Fruit fly (Drosophila melanogaster): ENCODE measurements around the gene PolD3.

DNA sequence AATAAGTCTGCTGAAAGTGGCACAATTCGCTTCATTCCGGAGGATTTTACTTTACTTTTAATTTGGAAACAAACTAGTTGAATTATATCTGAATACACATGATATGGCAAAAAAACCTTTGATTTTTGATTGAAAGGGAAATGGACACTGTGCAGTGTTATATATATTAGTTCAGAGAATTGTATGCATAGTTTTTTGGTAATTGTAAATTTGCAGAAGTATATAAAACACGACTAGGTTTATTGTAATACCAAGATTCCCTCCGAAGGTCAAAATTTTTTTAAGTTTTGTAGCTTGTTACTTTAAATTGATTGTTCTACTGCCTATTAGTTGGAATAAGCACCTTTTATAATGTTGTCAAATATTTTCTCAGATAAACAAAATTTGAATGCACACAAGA lies 36.0 kb upstream of the PolD3 start, which contains the start of gene CG15260:
- TF ChIP-seq usp (GFP tag; optimal IDR thresholded peaks at IDR 0.05) (no peak), Hnf4 (GFP tag; optimal IDR thresholded peaks at IDR 0.05) (no peak), N (GFP tag; optimal IDR thresholded peaks at IDR 0.05) (no peak), Sp1 (GFP tag; optimal IDR thresholded peaks at IDR 0.05) (no peak), h (GFP tag; optimal IDR thresholded peaks at IDR 0.05) (no peak), CG32264 (GFP tag; optimal IDR thresholded peaks at IDR 0.05) (no peak), ey (GFP tag; optimal IDR thresholded peaks at IDR 0.05) (no peak), OdsH (GFP tag; optimal IDR thresholded peaks at IDR 0.05) (no peak)
